Worm (Caenorhabditis elegans) whole organism, L3 larva: ENCODE results near the gene ubc-20.

Experiments used
- R02D3.7 ChIP-seq: fragments of 150-350 bp; optimal IDR thresholded peaks from 2 replicates; lab custom pipeline; 2014; ENCODE audit warnings: missing biosample characterization, missing genetic modification characterization
- ZK546.5 ChIP-seq: sonication (generic microtip); optimal IDR thresholded peaks from 2 replicates; lab custom pipeline; 2017; ENCODE audit warnings: missing biosample characterization, missing genetic modification characterization
- aly-2 ChIP-seq: fragments of 150-350 bp; optimal IDR thresholded peaks from 2 replicates; lab custom pipeline; 2014; ENCODE audit warnings: missing biosample characterization, missing genetic modification characterization
- ama-1 ChIP-seq: fragments of 150-350 bp; optimal IDR thresholded peaks from 2 replicates; lab custom pipeline; 2018
- ceh-16 ChIP-seq: sonication (generic microtip); optimal IDR thresholded peaks from 2 replicates; lab custom pipeline; 2017; ENCODE audit warnings: missing biosample characterization, missing genetic modification characterization
- ceh-28 ChIP-seq: fragments of 150-350 bp; optimal IDR thresholded peaks from 2 replicates; lab custom pipeline; 2014; ENCODE audit warnings: missing biosample characterization, missing genetic modification reagents, missing genetic modification characterization
- ceh-82 ChIP-seq: fragments of 150-350 bp; optimal IDR thresholded peaks from 2 replicates; lab custom pipeline; 2014; ENCODE audit warnings: missing biosample characterization, missing genetic modification characterization
- ceh-9 ChIP-seq: sonication (generic microtip); optimal IDR thresholded peaks from 2 replicates; lab custom pipeline; 2018; ENCODE audit warnings: missing biosample characterization, missing genetic modification characterization
- elt-2 ChIP-seq: sonication (generic microtip); optimal IDR thresholded peaks from 2 replicates; lab custom pipeline; 2016; ENCODE audit warnings: missing genetic modification reagents, mild to moderate bottlenecking, missing genetic modification characterization, missing compliant biosample characterization
- elt-3 ChIP-seq, 3 experiments: fragments of 150-350 bp in 1 of 3; sonication (generic microtip) in 2 of 3; optimal IDR thresholded peaks; 2 replicates in 2 of 3; 4 replicates in 1 of 3; lab custom pipeline; 2014 to 2017; ENCODE audit warnings: missing biosample characterization in 3 of 3, missing genetic modification characterization in 3 of 3
- eor-1 ChIP-seq, 2 experiments: fragments of 150-350 bp; optimal IDR thresholded peaks; 2 replicates each; lab custom pipeline; 2014 to 2018; ENCODE audit warnings: missing biosample characterization in 2 of 2, missing genetic modification characterization in 2 of 2
- fkh-2 ChIP-seq: fragments of 150-350 bp; optimal IDR thresholded peaks from 2 replicates; lab custom pipeline; 2014; ENCODE audit warnings: missing biosample characterization, missing genetic modification reagents, missing genetic modification characterization
- fos-1 ChIP-seq: fragments of 150-350 bp; optimal IDR thresholded peaks from 2 replicates; lab custom pipeline; 2014; ENCODE audit warnings: missing biosample characterization, missing genetic modification characterization
- hmg-11 ChIP-seq: sonication (generic microtip); optimal IDR thresholded peaks from 2 replicates; lab custom pipeline; 2016; ENCODE audit warnings: missing genetic modification characterization, missing compliant biosample characterization
- lin-15B ChIP-seq: fragments of 150-350 bp; optimal IDR thresholded peaks from 2 replicates; lab custom pipeline; 2014; ENCODE audit warnings: missing biosample characterization, missing genetic modification characterization
- lin-39 ChIP-seq: fragments of 150-350 bp; optimal IDR thresholded peaks from 2 replicates; lab custom pipeline; 2018; ENCODE audit warnings: missing biosample characterization, missing genetic modification reagents, missing genetic modification characterization
- lsy-12 ChIP-seq: sonication (generic microtip); optimal IDR thresholded peaks from 2 replicates; lab custom pipeline; 2016; ENCODE audit warnings: mild to moderate bottlenecking, missing genetic modification characterization, missing compliant biosample characterization
- nfya-1 ChIP-seq: sonication (generic microtip); optimal IDR thresholded peaks from 2 replicates; lab custom pipeline; 2017; ENCODE audit warnings: missing genetic modification characterization, mild to moderate bottlenecking, missing compliant biosample characterization, antibody characterized with exemption, moderate library complexity; ENCODE audit not compliant: insufficient read depth
- nhr-11 ChIP-seq: fragments of 150-350 bp; optimal IDR thresholded peaks from 2 replicates; lab custom pipeline; 2014; ENCODE audit warnings: missing biosample characterization, missing genetic modification characterization
- nhr-67 ChIP-seq: fragments of 150-350 bp; optimal IDR thresholded peaks from 2 replicates; lab custom pipeline; 2014; ENCODE audit warnings: missing biosample characterization, missing genetic modification characterization
- nhr-76 ChIP-seq: fragments of 150-350 bp; sonication (generic microtip); optimal IDR thresholded peaks from 5 replicates; lab custom pipeline; 2014; ENCODE audit warnings: missing biosample characterization, missing genetic modification characterization
- nhr-77 ChIP-seq: fragments of 150-350 bp; optimal IDR thresholded peaks from 2 replicates; lab custom pipeline; 2014; ENCODE audit warnings: missing biosample characterization, missing genetic modification characterization
- pha-4 ChIP-seq: fragments of 150-350 bp; optimal IDR thresholded peaks from 2 replicates; lab custom pipeline; 2014; ENCODE audit warnings: missing biosample characterization, missing genetic modification reagents, missing genetic modification characterization
- pqm-1 ChIP-seq: fragments of 150-350 bp; optimal IDR thresholded peaks from 2 replicates; lab custom pipeline; 2017; ENCODE audit warnings: missing biosample characterization, missing genetic modification characterization, inconsistent platforms
- tbx-2 ChIP-seq: sonication (generic microtip); optimal IDR thresholded peaks from 2 replicates; lab custom pipeline; 2016; ENCODE audit warnings: mild to moderate bottlenecking, missing genetic modification characterization, missing compliant biosample characterization
- unc-39 ChIP-seq: sonication (generic microtip); optimal IDR thresholded peaks from 4 replicates; lab custom pipeline; 2017; ENCODE audit warnings: missing biosample characterization, missing genetic modification characterization
- ztf-4 ChIP-seq: fragments of 150-350 bp; optimal IDR thresholded peaks from 2 replicates; lab custom pipeline; 2014; ENCODE audit warnings: missing biosample characterization, missing genetic modification characterization

ubc-20 gene

DNA sequence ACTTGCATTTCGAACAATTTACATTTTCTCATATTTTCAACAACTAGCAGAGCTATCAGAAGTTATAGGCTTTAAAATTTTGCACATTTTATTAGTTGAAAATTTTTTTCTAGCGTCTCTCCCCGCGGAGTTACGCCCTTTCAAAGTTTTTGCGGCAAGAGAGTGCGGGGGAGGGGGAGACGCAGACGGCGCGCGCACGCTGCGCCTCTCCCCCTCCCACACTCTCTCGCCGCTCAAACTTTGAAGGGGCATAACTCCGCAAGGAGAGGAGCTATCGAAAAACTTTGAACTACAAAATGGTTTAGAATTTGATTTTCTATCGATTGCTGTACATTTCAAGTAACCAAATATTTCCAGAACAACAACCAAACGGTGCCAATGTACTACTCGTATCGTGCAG is 38.4 kb downstream of the ubc-20 start:
- no peak for TF ChIP-seq hmg-11 (tag; lab: Kevin White, UChicago)
- TF ChIP-seq elt-3 (tag; optimal IDR thresholded peaks at IDR 0.05; lab: Kevin White, UChicago), result no peak
- TF ChIP-seq nhr-11 (tag; lab: Kevin White, UChicago), result no peak
- TF ChIP-seq nhr-67, result no peak
- no peak for TF ChIP-seq tbx-2 (tag; lab: Kevin White, UChicago)
- no peak for TF ChIP-seq aly-2
- TF ChIP-seq elt-2, result no peak
- TF ChIP-seq R02D3.7 (tag; lab: Kevin White, UChicago), result no peak
- no peak for TF ChIP-seq ama-1
- TF ChIP-seq pha-4 (tag; lab: Kevin White, UChicago), result no peak
- TF ChIP-seq nhr-77 (tag; lab: Kevin White, UChicago), result no peak
- no peak for TF ChIP-seq unc-39 (tag; lab: Kevin White, UChicago)
- TF ChIP-seq ZK546.5 (tag; lab: Kevin White, UChicago), result no peak
- no peak for TF ChIP-seq ceh-16 (tag; lab: Kevin White, UChicago)
- TF ChIP-seq lin-15B, result no peak
- no peak for TF ChIP-seq lin-39
- no peak for TF ChIP-seq eor-1 (tag; optimal IDR thresholded peaks at IDR 0.05; lab: Kevin White, UChicago)
- TF ChIP-seq pqm-1 (tag; lab: Kevin White, UChicago), result no peak

DNA sequence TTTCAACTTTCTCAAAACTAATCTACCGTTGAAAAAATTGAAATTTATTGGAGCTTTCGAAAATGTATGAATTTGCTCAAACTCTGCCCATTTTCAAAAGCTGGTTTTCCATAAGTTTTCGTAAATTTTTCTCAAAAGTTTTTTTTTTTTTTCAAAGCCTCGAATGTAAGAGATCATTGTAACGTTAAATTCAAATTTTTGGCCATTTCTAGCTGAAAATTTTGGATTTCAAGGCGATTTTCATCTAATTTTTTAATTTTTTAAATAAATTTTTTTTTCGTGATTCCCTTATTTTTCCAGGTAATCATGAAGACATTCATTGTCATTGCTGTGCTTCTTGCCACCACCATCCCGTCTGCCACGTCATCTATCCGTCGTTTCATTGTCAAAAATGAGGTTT is 41.5 kb downstream of the ubc-20 start, which contains the start of gene hpo-38:
Gene hpo-38, plus strand, starts transcription at position 301 of the 400 bp plus-strand sequence.
- TF ChIP-seq hmg-11 (tag; lab: Kevin White, UChicago) (no peak), fkh-2 (tag; lab: Kevin White, UChicago) (no peak), ztf-4 (no peak)

DNA sequence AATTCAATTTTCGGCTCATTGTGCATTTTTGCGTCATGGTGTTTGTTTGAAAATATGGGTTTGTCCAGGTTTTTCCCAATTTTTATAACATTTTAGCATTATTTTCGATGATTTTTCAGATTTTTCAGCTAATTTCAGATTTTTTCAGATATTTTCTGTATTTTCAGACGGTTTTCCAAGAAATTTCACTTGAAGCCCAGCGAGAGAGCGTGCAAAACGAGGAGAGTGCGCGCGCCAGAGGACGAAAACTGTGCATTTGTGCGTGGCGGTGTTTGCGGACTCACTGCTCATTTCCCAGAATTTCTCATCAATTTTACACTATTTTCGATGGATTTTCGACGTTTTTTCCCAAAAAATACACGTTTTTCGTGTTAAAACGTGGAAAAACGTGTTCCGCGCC is 46.5 kb downstream of the ubc-20 start:
- peak; percentile 60 for TF ChIP-seq nfya-1 (tag; lab: Kevin White, UChicago)
- TF ChIP-seq hmg-11 (tag; lab: Kevin White, UChicago), result peak; percentile 60
- peak; percentile 38 for TF ChIP-seq ceh-82 (tag; lab: Kevin White, UChicago)
- peak; percentile 43 for TF ChIP-seq tbx-2 (tag; lab: Kevin White, UChicago)
- peak; percentile 38 for TF ChIP-seq R02D3.7 (tag; lab: Kevin White, UChicago)
- peak; percentile 32 for TF ChIP-seq lin-15B
- TF ChIP-seq pha-4 (tag; lab: Kevin White, UChicago), result peak; percentile 17
- no peak for TF ChIP-seq nhr-76
- TF ChIP-seq ceh-28 (tag; lab: Kevin White, UChicago), result peak; percentile 34
- peak; percentile 55 for TF ChIP-seq lsy-12 (tag; lab: Kevin White, UChicago)
- TF ChIP-seq ama-1, result no peak
- TF ChIP-seq elt-3 (tag; optimal IDR thresholded peaks at IDR 0.05; lab: Kevin White, UChicago), result no peak
- peak; percentile 32 for TF ChIP-seq elt-2

DNA sequence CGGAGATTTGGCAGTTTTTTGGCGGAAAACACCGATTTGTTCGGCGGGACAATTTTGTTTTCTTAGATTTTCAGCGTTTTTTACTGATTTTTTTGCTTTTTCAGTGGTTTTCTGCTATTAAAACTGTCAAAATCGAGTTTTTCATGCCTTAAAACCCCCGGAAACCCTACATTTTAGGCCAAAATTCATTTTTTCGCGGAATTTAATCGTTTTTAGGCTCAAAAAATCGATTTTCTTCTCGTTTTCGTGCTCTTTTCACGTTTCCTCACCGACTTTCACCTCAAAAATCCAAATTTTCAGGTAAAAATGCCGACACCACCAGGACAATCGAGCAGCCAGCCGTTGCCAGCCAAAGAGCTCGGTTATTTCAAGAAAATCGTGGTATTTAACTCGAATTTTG is 46.9 kb downstream of the ubc-20 start, which contains the start of gene hpo-29:
Gene hpo-29, plus strand, starts transcription at position 301 of the 400 bp plus-strand sequence.
- TF ChIP-seq tbx-2 (tag; lab: Kevin White, UChicago) (no peak), fos-1 (tag; lab: Kevin White, UChicago) (no peak), nhr-77 (tag; lab: Kevin White, UChicago) (no peak), pqm-1 (tag; lab: Kevin White, UChicago) (no peak), ceh-9 (tag; lab: Kevin White, UChicago) (no peak), R02D3.7 (tag; lab: Kevin White, UChicago) (no peak)
- TF ChIP-seq, all 47 proteins: peak for 0
